Worm (Caenorhabditis elegans) whole organism, L1 larva: ENCODE measurements around the gene exc-7.

Experiments
- C34B4.2 ChIP-seq: sonication (generic microtip); optimal IDR thresholded peaks from 2 replicates; lab custom pipeline; 2017; ENCODE audit warnings: mild to moderate bottlenecking, missing genetic modification characterization, missing compliant biosample characterization
- ceh-8 ChIP-seq: fragments of 200-800 bp; sonication (Bioruptor generic); optimal IDR thresholded peaks from 2 replicates; lab custom pipeline; 2018; ENCODE audit warnings: mild to moderate bottlenecking, missing genetic modification characterization, moderate library complexity, missing compliant biosample characterization
- dpl-1 ChIP-seq, 3 experiments: fragments of 150-350 bp in 2 of 3; sonication (generic microtip) in 1 of 3; optimal IDR thresholded peaks; 2 replicates each; lab custom pipeline; 2014 to 2017; ENCODE audit warnings: missing biosample characterization in 3 of 3, missing genetic modification characterization in 3 of 3, missing genetic modification reagents in 3 of 3
- egl-13 ChIP-seq: sonication (generic microtip); optimal IDR thresholded peaks from 2 replicates; lab custom pipeline; 2016; ENCODE audit warnings: missing genotype, missing genetic modification reagents, missing genetic modification characterization, missing compliant biosample characterization
- jun-1 ChIP-seq: fragments of 150-350 bp; optimal IDR thresholded peaks from 2 replicates; lab custom pipeline; 2014; ENCODE audit warnings: missing biosample characterization, missing genetic modification reagents, missing genetic modification characterization
- lin-39 ChIP-seq: fragments of 150-350 bp; optimal IDR thresholded peaks from 2 replicates; lab custom pipeline; 2014; ENCODE audit warnings: missing biosample characterization, missing genetic modification reagents, missing genetic modification characterization
- lsy-2 ChIP-seq, 2 experiments: fragments of 150-350 bp; optimal IDR thresholded peaks; 2 replicates each; lab custom pipeline; 2014; ENCODE audit warnings: missing biosample characterization in 2 of 2, missing genetic modification characterization in 2 of 2
- nhr-77 ChIP-seq: fragments of 150-350 bp; optimal IDR thresholded peaks from 2 replicates; lab custom pipeline; 2014; ENCODE audit warnings: missing biosample characterization, missing genetic modification characterization
- vab-15 ChIP-seq: sonication (generic microtip); optimal IDR thresholded peaks from 2 replicates; lab custom pipeline; 2017; ENCODE audit warnings: missing genotype, mild to moderate bottlenecking, missing genetic modification characterization, missing compliant biosample characterization

exc-7 gene

ce11 chrII:9625930-9626329 lies 50.2 kb downstream of the exc-7 start:
- TF ChIP-seq egl-13 (tag; lab: Kevin White, UChicago) (no peak), C34B4.2 (no peak), nhr-77 (tag; lab: Kevin White, UChicago) (no peak), ceh-8 (no peak), jun-1 (tag; lab: Kevin White, UChicago) (no peak), vab-15 (no peak), dpl-1 (GFP tag; optimal IDR thresholded peaks at IDR 0.05; lab: Kevin White, UChicago) (no peak), lin-39 (no peak), lsy-2 (tag; optimal IDR thresholded peaks at IDR 0.05; lab: Kevin White, UChicago) (no peak)
